Fruit fly (Drosophila melanogaster): ENCODE measurements around the gene CG12708.

The CG12708 gene

dm6 chrX:15712409-15712808, 37.1 kb downstream of the CG12708 start, which contains the start of gene HUWE1 (continued):
- TF ChIP-seq Nf-YB (GFP tag; optimal IDR thresholded peaks at IDR 0.05) = no peak
- TF ChIP-seq phol (tag; optimal IDR thresholded peaks at IDR 0.05) = peak; percentile 58
- TF ChIP-seq ewg (GFP tag; optimal IDR thresholded peaks at IDR 0.05) = no peak
- TF ChIP-seq chn (GFP tag; optimal IDR thresholded peaks at IDR 0.05) = no peak
- TF ChIP-seq gcm (GFP tag; optimal IDR thresholded peaks at IDR 0.05) = no peak
- peak; percentile 32 for TF ChIP-seq nom (GFP tag; optimal IDR thresholded peaks at IDR 0.05)
- no peak for TF ChIP-seq Sin3A (optimal IDR thresholded peaks at IDR 0.05)
- TF ChIP-seq Atf-2 (GFP tag; optimal IDR thresholded peaks at IDR 0.05) = no peak
- TF ChIP-seq CG3407 (GFP tag; optimal IDR thresholded peaks at IDR 0.05) = no peak
- no peak for TF ChIP-seq HLH3B (GFP tag; IDR thresholded peaks at IDR 0.05)
- no peak for TF ChIP-seq CG10209 (GFP tag; optimal IDR thresholded peaks at IDR 0.05)
- TF ChIP-seq pzg (GFP tag; optimal IDR thresholded peaks at IDR 0.05) = peak; percentile 92
- no peak for TF ChIP-seq sr (GFP tag; IDR thresholded peaks at IDR 0.05)
- TF ChIP-seq grau (tag; optimal IDR thresholded peaks at IDR 0.05) = peak; percentile 19
- TF ChIP-seq CG3995 (GFP tag; optimal IDR thresholded peaks at IDR 0.05) = peak; percentile 98
- TF ChIP-seq CG11398 (GFP tag; optimal IDR thresholded peaks at IDR 0.05) = no peak
- no peak for TF ChIP-seq CoRest (tag; optimal IDR thresholded peaks at IDR 0.05)
- no peak for TF ChIP-seq CG34422 (GFP tag; IDR thresholded peaks at IDR 0.05)
- TF ChIP-seq ac (GFP tag; optimal IDR thresholded peaks at IDR 0.05) = no peak
- no peak for TF ChIP-seq CG8388 (GFP tag; optimal IDR thresholded peaks at IDR 0.05)
- TF ChIP-seq Bgb (GFP tag; IDR thresholded peaks at IDR 0.05; ENCODE audit: partially characterized antibody) = peak; percentile 79
- TF ChIP-seq lilli (GFP tag; optimal IDR thresholded peaks at IDR 0.05) = peak; percentile 47
- TF ChIP-seq CG1832 (GFP tag; optimal IDR thresholded peaks at IDR 0.05) = no peak
- TF ChIP-seq Six4 (GFP tag; optimal IDR thresholded peaks at IDR 0.05) = no peak
- TF ChIP-seq kni (GFP tag; optimal IDR thresholded peaks at IDR 0.05) = no peak
- no peak for TF ChIP-seq ranshi (GFP tag; IDR thresholded peaks at IDR 0.05)
- no peak for TF ChIP-seq unpg (GFP tag; optimal IDR thresholded peaks at IDR 0.05)
- TF ChIP-seq Sry-β (GFP tag; optimal IDR thresholded peaks at IDR 0.05) = no peak
- TF ChIP-seq CG11695 (GFP tag; IDR thresholded peaks at IDR 0.05) = no peak
- TF ChIP-seq CG16779 (GFP tag; IDR thresholded peaks at IDR 0.05) = no peak
- no peak for TF ChIP-seq CG2202 (tag; optimal IDR thresholded peaks at IDR 0.05)
- TF ChIP-seq CG10543 (GFP tag; optimal IDR thresholded peaks at IDR 0.05) = no peak
- TF ChIP-seq MESR4 (GFP tag; optimal IDR thresholded peaks at IDR 0.05) = peak; percentile 82
- TF ChIP-seq CG8290 (GFP tag; optimal IDR thresholded peaks at IDR 0.05) = no peak
- TF ChIP-seq CG8290 (tag; optimal IDR thresholded peaks at IDR 0.05) = no peak
- no peak for TF ChIP-seq prd (optimal IDR thresholded peaks at IDR 0.05)
- TF ChIP-seq prd (GFP tag; IDR thresholded peaks at IDR 0.05) = no peak
- peak; percentile 43 for TF ChIP-seq CHES-1-like (GFP tag; optimal IDR thresholded peaks at IDR 0.05)
- no peak for TF ChIP-seq Meics (GFP tag; optimal IDR thresholded peaks at IDR 0.05)
- no peak for TF ChIP-seq CG8089 (GFP tag; optimal IDR thresholded peaks at IDR 0.05)
- no peak for TF ChIP-seq lbe (GFP tag; optimal IDR thresholded peaks at IDR 0.05)
- no peak for TF ChIP-seq CG4328 (GFP tag; optimal IDR thresholded peaks at IDR 0.05)
- no peak for TF ChIP-seq jigr1 (GFP tag; IDR thresholded peaks at IDR 0.05)
- TF ChIP-seq mld (GFP tag; IDR thresholded peaks at IDR 0.05; ENCODE audit: partially characterized antibody) = peak; percentile 66; the same call in 2 of the 3 replicates
- no peak for TF ChIP-seq peb (GFP tag; IDR thresholded peaks at IDR 0.05)
- no peak for TF ChIP-seq trh (GFP tag; optimal IDR thresholded peaks at IDR 0.05)
- no peak for TF ChIP-seq Jarid2 (GFP tag; optimal IDR thresholded peaks at IDR 0.05)
- no peak for TF ChIP-seq jumu (GFP tag; optimal IDR thresholded peaks at IDR 0.05)
- TF ChIP-seq CG3726 (GFP tag; IDR thresholded peaks at IDR 0.05) = no peak
- peak; percentile 32 for TF ChIP-seq CG12299 (tag; optimal IDR thresholded peaks at IDR 0.05)
- TF ChIP-seq slbo (GFP tag; IDR thresholded peaks at IDR 0.05) = peak; percentile 26; the same call in 1 of the 2 replicates
- no peak for TF ChIP-seq Doc2 (GFP tag; IDR thresholded peaks at IDR 0.05)
- no peak for TF ChIP-seq CkIIα-i1 (GFP tag; IDR thresholded peaks at IDR 0.05)
